Fruit fly (Drosophila melanogaster): ENCODE measurements around the gene chinmo.

Gene chinmo

dm6 chr2L:1646499-1646898 lies 4.6 kb upstream of the chinmo start (continued):
- peak; percentile 56 for TF ChIP-seq CG2678 (tag; optimal IDR thresholded peaks at IDR 0.05)
- no peak for TF ChIP-seq CG7357 (GFP tag; IDR thresholded peaks at IDR 0.05)
- TF ChIP-seq en (GFP tag; optimal IDR thresholded peaks at IDR 0.05), result no peak
- TF ChIP-seq CG8765 (GFP tag; IDR thresholded peaks at IDR 0.05), result no peak
- no peak for TF ChIP-seq CG30020 (tag; optimal IDR thresholded peaks at IDR 0.05)
- no peak for TF ChIP-seq NC2α (GFP tag; optimal IDR thresholded peaks at IDR 0.05)
- no peak for TF ChIP-seq Hey (tag; optimal IDR thresholded peaks at IDR 0.05)
- TF ChIP-seq CG11723 (GFP tag; optimal IDR thresholded peaks at IDR 0.05), result no peak
- TF ChIP-seq Bteb2 (GFP tag; optimal IDR thresholded peaks at IDR 0.05), result no peak
- no peak for TF ChIP-seq Nf-YB (GFP tag; optimal IDR thresholded peaks at IDR 0.05)
- TF ChIP-seq sug (tag; optimal IDR thresholded peaks at IDR 0.05), result no peak
- peak; percentile 4 for TF ChIP-seq CG10267 (tag; optimal IDR thresholded peaks at IDR 0.05)
- no peak for TF ChIP-seq CG14965 (GFP tag; optimal IDR thresholded peaks at IDR 0.05; ENCODE audit: borderline replicate concordance)
- TF ChIP-seq gcm2 (GFP tag; optimal IDR thresholded peaks at IDR 0.05), result no peak
- TF ChIP-seq Lhr (GFP tag; optimal IDR thresholded peaks at IDR 0.05), result no peak
- no peak for TF ChIP-seq CG15269 (tag; optimal IDR thresholded peaks at IDR 0.05)
- TF ChIP-seq tna (GFP tag; IDR thresholded peaks at IDR 0.05; ENCODE audit: partially characterized antibody), result no peak
- peak in 1 of 2 experiments; percentile 31 for TF ChIP-seq Hr51 (GFP tag; optimal IDR thresholded peaks at IDR 0.05)
- TF ChIP-seq Dfd (GFP tag; optimal IDR thresholded peaks at IDR 0.05), result no peak
- no peak for TF ChIP-seq CG6854 (GFP tag; optimal IDR thresholded peaks at IDR 0.05)
- no peak for TF ChIP-seq pzg (GFP tag; optimal IDR thresholded peaks at IDR 0.05)
- no peak for TF ChIP-seq sim (GFP tag; IDR thresholded peaks at IDR 0.05)
- no peak for TF ChIP-seq ac (GFP tag; optimal IDR thresholded peaks at IDR 0.05)
- TF ChIP-seq CG3847 (GFP tag; IDR thresholded peaks at IDR 0.05), result no peak
- TF ChIP-seq zfh1 (GFP tag; IDR thresholded peaks at IDR 0.05), result no peak
- TF ChIP-seq jigr1 (GFP tag; IDR thresholded peaks at IDR 0.05), result no peak
- TF ChIP-seq CG1529 (GFP tag; optimal IDR thresholded peaks at IDR 0.05), result peak; percentile 64
- no peak for TF ChIP-seq Ada2b (GFP tag; IDR thresholded peaks at IDR 0.05)
- no peak for TF ChIP-seq onecut (GFP tag; IDR thresholded peaks at IDR 0.05)
- no peak for TF ChIP-seq CG2202 (tag; optimal IDR thresholded peaks at IDR 0.05)
- no peak for TF ChIP-seq CG11398 (GFP tag; optimal IDR thresholded peaks at IDR 0.05)
- TF ChIP-seq ewg (GFP tag; optimal IDR thresholded peaks at IDR 0.05), result peak; percentile 42
- no peak for TF ChIP-seq CG12659 (GFP tag; optimal IDR thresholded peaks at IDR 0.05)
- TF ChIP-seq twi (tag; optimal IDR thresholded peaks at IDR 0.05), result no peak
- TF ChIP-seq Oli (tag; optimal IDR thresholded peaks at IDR 0.05), result peak; percentile 45
- no peak for TF ChIP-seq Scr (GFP tag; IDR thresholded peaks at IDR 0.05; ENCODE audit: partially characterized antibody)
- TF ChIP-seq CG16863 (GFP tag; optimal IDR thresholded peaks at IDR 0.05), result peak; percentile 1
- TF ChIP-seq gro (GFP tag; optimal IDR thresholded peaks at IDR 0.05), result no peak
- TF ChIP-seq hth (optimal IDR thresholded peaks at IDR 0.05), result no peak
- TF ChIP-seq CG9932 (GFP tag; IDR thresholded peaks at IDR 0.05), result no peak
- no peak for TF ChIP-seq slp2 (GFP tag; optimal IDR thresholded peaks at IDR 0.05)
- no peak for TF ChIP-seq Opbp (GFP tag; IDR thresholded peaks at IDR 0.05; ENCODE audit: partially characterized antibody)
- no peak for TF ChIP-seq CG3065 (GFP tag; optimal IDR thresholded peaks at IDR 0.05)
- no peak for TF ChIP-seq Neu2 (GFP tag; optimal IDR thresholded peaks at IDR 0.05; ENCODE audit: borderline replicate concordance)
- TF ChIP-seq Pdp1 (GFP tag; optimal IDR thresholded peaks at IDR 0.05), result no peak
- TF ChIP-seq nau (GFP tag; optimal IDR thresholded peaks at IDR 0.05), result peak; percentile 34
- TF ChIP-seq tap (tag; optimal IDR thresholded peaks at IDR 0.05), result no peak
- TF ChIP-seq Side (GFP tag; optimal IDR thresholded peaks at IDR 0.05), result no peak
- TF ChIP-seq CG32772 (GFP tag; IDR thresholded peaks at IDR 0.05), result no peak
- no peak for TF ChIP-seq hb (GFP tag; IDR thresholded peaks at IDR 0.05; ENCODE audit: partially characterized antibody)
- TF ChIP-seq CG18011 (GFP tag; optimal IDR thresholded peaks at IDR 0.05), result no peak
